Worm (Caenorhabditis elegans) whole organism, L3 larva: ENCODE measurements around the gene T09F5.20.

Experiments used
- R02D3.7 ChIP-seq: fragments of 150-350 bp; optimal IDR thresholded peaks from 2 replicates; lab custom pipeline; 2014; ENCODE audit warnings: missing biosample characterization, missing genetic modification characterization
- aly-2 ChIP-seq: fragments of 150-350 bp; optimal IDR thresholded peaks from 2 replicates; lab custom pipeline; 2014; ENCODE audit warnings: missing biosample characterization, missing genetic modification characterization
- ama-1 ChIP-seq: fragments of 150-350 bp; optimal IDR thresholded peaks from 2 replicates; lab custom pipeline; 2018
- ceh-16 ChIP-seq: sonication (generic microtip); optimal IDR thresholded peaks from 2 replicates; lab custom pipeline; 2017; ENCODE audit warnings: missing biosample characterization, missing genetic modification characterization
- ceh-28 ChIP-seq: fragments of 150-350 bp; optimal IDR thresholded peaks from 2 replicates; lab custom pipeline; 2014; ENCODE audit warnings: missing biosample characterization, missing genetic modification reagents, missing genetic modification characterization
- ceh-9 ChIP-seq: sonication (generic microtip); optimal IDR thresholded peaks from 2 replicates; lab custom pipeline; 2018; ENCODE audit warnings: missing biosample characterization, missing genetic modification characterization
- daf-12 ChIP-seq: fragments of 150-350 bp; optimal IDR thresholded peaks from 2 replicates; lab custom pipeline; 2014; ENCODE audit warnings: missing biosample characterization, missing genetic modification reagents, missing genetic modification characterization
- egl-27 ChIP-seq: sonication (generic microtip); optimal IDR thresholded peaks from 4 replicates; lab custom pipeline; 2017; ENCODE audit warnings: missing biosample characterization, missing genetic modification reagents, missing genetic modification characterization
- egl-5 ChIP-seq: fragments of 150-350 bp; optimal IDR thresholded peaks from 2 replicates; lab custom pipeline; 2017; ENCODE audit warnings: missing biosample characterization, missing genetic modification reagents, missing genetic modification characterization, inconsistent platforms
- elt-1 ChIP-seq: fragments of 150-350 bp; optimal IDR thresholded peaks from 2 replicates; lab custom pipeline; 2014; ENCODE audit warnings: missing biosample characterization, missing genetic modification characterization
- elt-2 ChIP-seq: sonication (generic microtip); optimal IDR thresholded peaks from 2 replicates; lab custom pipeline; 2016; ENCODE audit warnings: missing genetic modification reagents, mild to moderate bottlenecking, missing genetic modification characterization, missing compliant biosample characterization
- elt-3 ChIP-seq, 3 experiments: fragments of 150-350 bp in 1 of 3; sonication (generic microtip) in 2 of 3; optimal IDR thresholded peaks; 2 replicates in 2 of 3; 4 replicates in 1 of 3; lab custom pipeline; 2014 to 2017; ENCODE audit warnings: missing biosample characterization in 3 of 3, missing genetic modification characterization in 3 of 3
- eor-1 ChIP-seq, 2 experiments: fragments of 150-350 bp; optimal IDR thresholded peaks; 2 replicates each; lab custom pipeline; 2014 to 2018; ENCODE audit warnings: missing biosample characterization in 2 of 2, missing genetic modification characterization in 2 of 2
- fkh-10 ChIP-seq: sonication (generic microtip); optimal IDR thresholded peaks from 2 replicates; lab custom pipeline; 2017; ENCODE audit warnings: missing biosample characterization, missing genetic modification reagents, missing genetic modification characterization
- fkh-2 ChIP-seq: fragments of 150-350 bp; optimal IDR thresholded peaks from 2 replicates; lab custom pipeline; 2014; ENCODE audit warnings: missing biosample characterization, missing genetic modification reagents, missing genetic modification characterization
- fos-1 ChIP-seq: fragments of 150-350 bp; optimal IDR thresholded peaks from 2 replicates; lab custom pipeline; 2014; ENCODE audit warnings: missing biosample characterization, missing genetic modification characterization
- hmg-11 ChIP-seq: sonication (generic microtip); optimal IDR thresholded peaks from 2 replicates; lab custom pipeline; 2016; ENCODE audit warnings: missing genetic modification characterization, missing compliant biosample characterization
- jun-1 ChIP-seq: fragments of 150-350 bp; optimal IDR thresholded peaks from 2 replicates; lab custom pipeline; 2014; ENCODE audit warnings: missing biosample characterization, missing genetic modification reagents, missing genetic modification characterization
- lin-15B ChIP-seq: fragments of 150-350 bp; optimal IDR thresholded peaks from 2 replicates; lab custom pipeline; 2014; ENCODE audit warnings: missing biosample characterization, missing genetic modification characterization
- lin-39 ChIP-seq: fragments of 150-350 bp; optimal IDR thresholded peaks from 2 replicates; lab custom pipeline; 2018; ENCODE audit warnings: missing biosample characterization, missing genetic modification reagents, missing genetic modification characterization
- lsy-12 ChIP-seq: sonication (generic microtip); optimal IDR thresholded peaks from 2 replicates; lab custom pipeline; 2016; ENCODE audit warnings: mild to moderate bottlenecking, missing genetic modification characterization, missing compliant biosample characterization
- mdl-1 ChIP-seq: fragments of 150-350 bp; optimal IDR thresholded peaks from 2 replicates; lab custom pipeline; 2014; ENCODE audit warnings: missing biosample characterization, missing genetic modification characterization
- nfya-1 ChIP-seq: sonication (generic microtip); optimal IDR thresholded peaks from 2 replicates; lab custom pipeline; 2017; ENCODE audit warnings: missing genetic modification characterization, mild to moderate bottlenecking, missing compliant biosample characterization, antibody characterized with exemption, moderate library complexity; ENCODE audit not compliant: insufficient read depth
- nhr-11 ChIP-seq: fragments of 150-350 bp; optimal IDR thresholded peaks from 2 replicates; lab custom pipeline; 2014; ENCODE audit warnings: missing biosample characterization, missing genetic modification characterization
- nhr-12 ChIP-seq: fragments of 150-350 bp; optimal IDR thresholded peaks from 2 replicates; lab custom pipeline; 2014; ENCODE audit warnings: missing biosample characterization, missing genetic modification characterization
- nhr-23 ChIP-seq: fragments of 150-350 bp; optimal IDR thresholded peaks from 2 replicates; lab custom pipeline; 2014; ENCODE audit warnings: missing biosample characterization, missing genetic modification reagents, missing genetic modification characterization
- nhr-237 ChIP-seq: fragments of 150-350 bp; optimal IDR thresholded peaks from 2 replicates; lab custom pipeline; 2014; ENCODE audit warnings: missing biosample characterization, missing genetic modification characterization
- nhr-25 ChIP-seq: sonication (generic microtip); optimal IDR thresholded peaks from 2 replicates; lab custom pipeline; 2017; ENCODE audit warnings: missing biosample characterization, missing genetic modification characterization
- nhr-43 ChIP-seq: sonication (generic microtip); optimal IDR thresholded peaks from 2 replicates; lab custom pipeline; 2016; ENCODE audit warnings: mild to moderate bottlenecking, missing genetic modification characterization, missing compliant biosample characterization; ENCODE audit not compliant: poor library complexity, severe bottlenecking
- nhr-67 ChIP-seq: fragments of 150-350 bp; optimal IDR thresholded peaks from 2 replicates; lab custom pipeline; 2014; ENCODE audit warnings: missing biosample characterization, missing genetic modification characterization
- nhr-76 ChIP-seq: fragments of 150-350 bp; sonication (generic microtip); optimal IDR thresholded peaks from 5 replicates; lab custom pipeline; 2014; ENCODE audit warnings: missing biosample characterization, missing genetic modification characterization
- nhr-77 ChIP-seq: fragments of 150-350 bp; optimal IDR thresholded peaks from 2 replicates; lab custom pipeline; 2014; ENCODE audit warnings: missing biosample characterization, missing genetic modification characterization
- pha-4 ChIP-seq: fragments of 150-350 bp; optimal IDR thresholded peaks from 2 replicates; lab custom pipeline; 2014; ENCODE audit warnings: missing biosample characterization, missing genetic modification reagents, missing genetic modification characterization
- pqm-1 ChIP-seq: fragments of 150-350 bp; optimal IDR thresholded peaks from 2 replicates; lab custom pipeline; 2017; ENCODE audit warnings: missing biosample characterization, missing genetic modification characterization, inconsistent platforms
- skn-1 ChIP-seq: fragments of 150-350 bp; optimal IDR thresholded peaks from 2 replicates; lab custom pipeline; 2014; ENCODE audit warnings: missing biosample characterization, missing genetic modification characterization
- snpc-4 ChIP-seq: fragments of 150-350 bp; optimal IDR thresholded peaks from 2 replicates; lab custom pipeline; 2014; ENCODE audit warnings: missing biosample characterization, missing genetic modification characterization
- tbx-2 ChIP-seq: sonication (generic microtip); optimal IDR thresholded peaks from 2 replicates; lab custom pipeline; 2016; ENCODE audit warnings: mild to moderate bottlenecking, missing genetic modification characterization, missing compliant biosample characterization
- unc-39 ChIP-seq: sonication (generic microtip); optimal IDR thresholded peaks from 4 replicates; lab custom pipeline; 2017; ENCODE audit warnings: missing biosample characterization, missing genetic modification characterization
- unc-62 ChIP-seq: fragments of 150-350 bp; sonication (generic microtip); optimal IDR thresholded peaks from 4 replicates; lab custom pipeline; 2014; ENCODE audit warnings: missing biosample characterization, missing genetic modification reagents, missing genetic modification characterization
- zag-1 ChIP-seq: fragments of 150-350 bp; optimal IDR thresholded peaks from 2 replicates; lab custom pipeline; 2014; ENCODE audit warnings: missing biosample characterization, missing genetic modification characterization
- ztf-11 ChIP-seq: fragments of 150-350 bp; optimal IDR thresholded peaks from 2 replicates; lab custom pipeline; 2014; ENCODE audit warnings: missing biosample characterization, missing genetic modification characterization
- ztf-4 ChIP-seq: fragments of 150-350 bp; optimal IDR thresholded peaks from 2 replicates; lab custom pipeline; 2014; ENCODE audit warnings: missing biosample characterization, missing genetic modification characterization

The T09F5.20 gene

DNA sequence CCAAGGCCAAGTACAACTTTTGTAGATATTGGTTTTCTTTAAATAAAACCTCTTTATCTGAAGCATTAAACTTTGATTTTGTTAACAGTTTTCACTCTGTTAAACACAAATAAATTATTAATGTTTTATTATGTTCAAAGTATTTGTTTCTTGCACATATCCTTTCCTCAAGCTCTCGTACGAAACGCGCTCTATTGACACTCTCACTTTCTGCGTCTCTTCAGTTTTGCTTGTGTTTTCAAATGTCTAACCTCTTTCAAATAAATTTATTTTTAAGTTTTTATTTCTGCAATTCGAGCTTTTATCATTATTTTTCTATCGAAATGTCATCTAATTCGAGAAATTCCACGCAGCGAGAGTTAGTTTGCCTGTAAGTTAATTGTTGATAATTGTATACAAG, 3.9 kb downstream of the T09F5.20 start, which contains the start of gene K08F9.4:
Gene K08F9.4, plus strand, starts transcription at position 222 of the 400 bp plus-strand sequence.
- TF ChIP-seq ceh-9 (tag; lab: Kevin White, UChicago) = no peak
- peak; percentile 71 for TF ChIP-seq nfya-1
- no peak for TF ChIP-seq ztf-4 (tag; lab: Kevin White, UChicago)
- no peak for TF ChIP-seq nhr-67
- TF ChIP-seq unc-62 = no peak
- no peak for TF ChIP-seq skn-1
- no peak for TF ChIP-seq ceh-28 (tag; lab: Kevin White, UChicago)
- no peak for TF ChIP-seq R02D3.7 (tag; lab: Kevin White, UChicago)
- no peak for TF ChIP-seq elt-3 (tag; optimal IDR thresholded peaks at IDR 0.05; lab: Kevin White, UChicago)
- no peak for TF ChIP-seq fos-1 (tag; lab: Kevin White, UChicago)
- TF ChIP-seq fkh-2 (tag; lab: Kevin White, UChicago) = no peak
- TF ChIP-seq elt-2 (tag; lab: Kevin White, UChicago) = peak; percentile 7
- TF ChIP-seq nhr-11 (tag; lab: Kevin White, UChicago) = no peak
- TF ChIP-seq ztf-11 (tag; lab: Kevin White, UChicago) = no peak
- TF ChIP-seq hmg-11 (tag; lab: Kevin White, UChicago) = peak; percentile 32
- TF ChIP-seq tbx-2 (tag; lab: Kevin White, UChicago) = no peak
- TF ChIP-seq daf-12 (tag; lab: Kevin White, UChicago) = no peak
- no peak for TF ChIP-seq ama-1
- TF ChIP-seq lin-15B = peak; percentile 87
- no peak for TF ChIP-seq unc-39 (tag; lab: Kevin White, UChicago)
- TF ChIP-seq nhr-23 (tag; lab: Kevin White, UChicago) = peak; percentile 92
- no peak for TF ChIP-seq fkh-10 (GFP tag; lab: Kevin White, UChicago)
- TF ChIP-seq nhr-12 = no peak
- no peak for TF ChIP-seq zag-1
- peak; percentile 93 for TF ChIP-seq pha-4 (tag; lab: Kevin White, UChicago)
- no peak for TF ChIP-seq eor-1 (tag; optimal IDR thresholded peaks at IDR 0.05; lab: Kevin White, UChicago)
- no peak for TF ChIP-seq nhr-76 (tag; lab: Kevin White, UChicago)
- peak; percentile 71 for TF ChIP-seq snpc-4 (tag; lab: Kevin White, UChicago)
- TF ChIP-seq nhr-25 (tag; lab: Kevin White, UChicago) = peak; percentile 49
- no peak for TF ChIP-seq nhr-237 (tag; lab: Kevin White, UChicago)
- no peak for TF ChIP-seq egl-5
- no peak for TF ChIP-seq lin-39 (tag; lab: Kevin White, UChicago)
- TF ChIP-seq elt-1 = no peak
- TF ChIP-seq aly-2 = no peak
- TF ChIP-seq jun-1 (tag; lab: Kevin White, UChicago) = no peak
- no peak for TF ChIP-seq egl-27
- peak; percentile 52 for TF ChIP-seq nhr-43
- TF ChIP-seq nhr-77 = no peak
- TF ChIP-seq pqm-1 (tag; lab: Kevin White, UChicago) = no peak
- TF ChIP-seq lsy-12 (tag; lab: Kevin White, UChicago) = no peak

ce11 chrV:15143285-15143684, 4.4 kb downstream of the T09F5.20 start, which contains the start of gene K08F9.1:
Gene K08F9.1, minus strand, starts transcription at chrV:15143385.
- TF ChIP-seq R02D3.7 (tag; lab: Kevin White, UChicago) (no peak), fkh-10 (GFP tag; lab: Kevin White, UChicago) (no peak), pqm-1 (tag; lab: Kevin White, UChicago) (no peak), elt-3 (tag; optimal IDR thresholded peaks at IDR 0.05; lab: Kevin White, UChicago) (no peak), lsy-12 (tag; lab: Kevin White, UChicago) (no peak), nhr-76 (tag; lab: Kevin White, UChicago) (no peak), egl-5 (no peak), mdl-1 (tag; lab: Kevin White, UChicago) (no peak), ceh-16 (tag; lab: Kevin White, UChicago) (no peak), nhr-12 (no peak), lin-39 (tag; lab: Kevin White, UChicago) (no peak), tbx-2 (tag; lab: Kevin White, UChicago) (no peak), fkh-2 (tag; lab: Kevin White, UChicago) (no peak)
